Worm (Caenorhabditis elegans): ENCODE results near the gene mrps-5.
A peak's percentile ranks its signal among the peaks of the same experiment; 100 is the strongest.

Gene mrps-5

DNA sequence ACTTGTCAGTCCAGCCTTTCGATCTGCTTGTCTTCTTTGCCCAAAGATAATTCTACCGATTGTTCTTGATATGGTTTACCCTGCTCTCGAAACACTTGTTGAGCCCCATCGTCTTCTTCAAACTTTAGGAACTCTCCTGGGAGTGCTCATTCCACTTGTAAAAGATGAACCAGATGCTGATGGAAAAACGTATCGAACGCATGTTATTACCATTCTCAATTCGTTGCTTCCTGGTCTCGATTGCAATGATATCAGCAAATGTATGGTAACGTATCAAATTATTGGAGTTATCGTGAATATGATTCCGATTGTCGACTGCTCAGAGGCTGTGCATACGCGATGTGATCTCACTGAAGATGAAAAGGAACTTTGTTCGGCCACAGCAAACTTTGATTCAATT lies 38.5 kb downstream of the mrps-5 start:
- TF ChIP-seq athp-1 (tag; optimal IDR thresholded peaks at IDR 0.05): no peak

- TF ChIP-seq fkh-3 (tag; optimal IDR thresholded peaks at IDR 0.05) (no peak), him-1 (tag; optimal IDR thresholded peaks at IDR 0.05) (peak; percentile 29), K12H6.12 (tag; optimal IDR thresholded peaks at IDR 0.05) (no peak), B0261.1 (tag; optimal IDR thresholded peaks at IDR 0.05) (no peak), Y56A3A.18 (GFP tag; IDR thresholded peaks at IDR 0.05) (no peak)
Observed at ce11 chrV:12607113-12607512, 43.8 kb downstream of the mrps-5 start, which contains the start of gene erg-28. Gene erg-28, plus strand, starts transcription at chrV:12607413.

- TF ChIP-seq bed-1 (GFP tag; IDR thresholded peaks at IDR 0.05): no peak
- no peak for TF ChIP-seq let-607 (tag; optimal IDR thresholded peaks at IDR 0.05)
Observed at ce11 chrV:12608857-12609256, 45.6 kb downstream of the mrps-5 start, which contains the start of gene ZC116.5. Gene ZC116.5, minus strand, starts transcription at chrV:12608957.

DNA sequence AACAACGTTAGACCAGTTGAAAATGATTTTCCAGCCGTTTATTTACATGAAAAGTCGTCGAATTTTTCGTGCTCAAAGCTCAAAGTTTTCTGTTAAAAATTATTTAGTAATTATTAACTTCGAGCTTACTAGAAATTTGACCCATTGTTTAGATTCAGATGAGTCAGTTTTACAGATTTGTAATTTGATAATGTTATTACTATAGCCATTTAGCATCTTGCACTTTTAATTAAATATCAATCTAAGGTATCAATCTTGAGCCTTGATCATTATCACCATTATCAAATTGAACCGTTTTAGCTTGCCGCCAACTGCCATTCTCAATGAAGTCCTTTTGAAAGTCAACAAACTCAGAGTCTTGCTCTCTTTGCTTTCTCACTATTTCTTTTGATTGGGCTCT lies 46.2 kb downstream of the mrps-5 start, which contains the start of gene ZC116.1:
Gene ZC116.1, plus strand, starts transcription at position 301 of the 400 bp plus-strand sequence.
- TF ChIP-seq Y95B8A.8 (GFP tag; IDR thresholded peaks at IDR 0.05) (no peak), xnd-1 (tag; optimal IDR thresholded peaks at IDR 0.05) (no peak), F52B5.7 (tag; optimal IDR thresholded peaks at IDR 0.05) (no peak), cebp-2 (GFP tag; IDR thresholded peaks at IDR 0.05) (no peak), ztf-22 (GFP tag; optimal IDR thresholded peaks at IDR 0.05) (no peak), athp-1 (tag; optimal IDR thresholded peaks at IDR 0.05) (no peak), F57A8.1 (GFP tag; optimal IDR thresholded peaks at IDR 0.05) (no peak), Y79H2A.3 (GFP tag; conservative IDR thresholded peaks at IDR 0.05) (no peak), hrde-1 (tag; optimal IDR thresholded peaks at IDR 0.05; ENCODE audit: borderline replicate concordance) (no peak), ceh-58 (GFP tag; IDR thresholded peaks at IDR 0.05) (no peak), bed-2 (GFP tag; IDR thresholded peaks at IDR 0.05) (no peak), madf-10 (tag; optimal IDR thresholded peaks at IDR 0.05) (no peak), B0035.1 (tag; optimal IDR thresholded peaks at IDR 0.05) (no peak)

- TF ChIP-seq Y79H2A.3 (GFP tag; conservative IDR thresholded peaks at IDR 0.05): no peak
- no peak for TF ChIP-seq attf-5 (GFP tag; optimal IDR thresholded peaks at IDR 0.05)
- TF ChIP-seq ZK185.1 (tag; optimal IDR thresholded peaks at IDR 0.05; ENCODE audit: poor library complexity, severe bottlenecking): no peak
- no peak for TF ChIP-seq F57C9.4 (tag; optimal IDR thresholded peaks at IDR 0.05)
- TF ChIP-seq B0019.2 (GFP tag; conservative IDR thresholded peaks at IDR 0.05): no peak
- TF ChIP-seq K11D2.4 (GFP tag; IDR thresholded peaks at IDR 0.05): no peak
- no peak for TF ChIP-seq F23B12.7 (tag; optimal IDR thresholded peaks at IDR 0.05; ENCODE audit: insufficient read depth)
- TF ChIP-seq F55B11.4 (tag; optimal IDR thresholded peaks at IDR 0.05; ENCODE audit: borderline replicate concordance, insufficient read depth): no peak
- TF ChIP-seq lsl-1 (GFP tag; optimal IDR thresholded peaks at IDR 0.05): no peak
Observed at ce11 chrV:12611029-12611428, 47.7 kb downstream of the mrps-5 start, which contains the start of gene cubn-1. Gene cubn-1, plus strand, starts transcription at chrV:12611329.

DNA sequence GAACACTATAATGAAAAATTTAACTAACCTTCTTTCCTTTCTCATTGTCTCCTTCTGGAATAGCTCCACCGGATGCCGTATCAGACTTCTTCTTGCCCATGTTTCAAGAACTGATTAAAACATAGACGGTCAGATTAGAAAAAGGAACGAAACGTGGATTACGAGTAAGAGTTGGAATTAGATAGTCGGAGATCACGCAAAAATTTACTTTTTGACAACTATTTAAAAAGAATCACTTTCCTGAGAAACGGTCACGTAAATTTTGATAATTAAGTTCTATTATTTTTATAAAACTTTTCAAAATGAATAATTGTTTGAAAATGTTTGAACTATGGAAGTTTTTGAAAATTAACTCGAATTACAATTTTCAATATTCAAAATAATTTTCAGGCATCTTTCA lies 48.8 kb downstream of the mrps-5 start, which contains the start of gene cyc-2.2:
Gene cyc-2.2, minus strand, starts transcription at position 101 of the 400 bp plus-strand sequence.
- no peak for TF ChIP-seq D2030.7 (GFP tag; IDR thresholded peaks at IDR 0.05)
- TF ChIP-seq egrh-3 (GFP tag; IDR thresholded peaks at IDR 0.05): no peak
- no peak for TF ChIP-seq F57A8.1 (GFP tag; optimal IDR thresholded peaks at IDR 0.05)
- no peak for TF ChIP-seq zim-3 (tag; optimal IDR thresholded peaks at IDR 0.05)
- TF ChIP-seq lag-1 (GFP tag; IDR thresholded peaks at IDR 0.05): no peak
- TF ChIP-seq nhr-120 (GFP tag; IDR thresholded peaks at IDR 0.05): no peak
- no peak for TF ChIP-seq ztf-6 (GFP tag; IDR thresholded peaks at IDR 0.05)
- no peak for TF ChIP-seq F10E7.11 (tag; optimal IDR thresholded peaks at IDR 0.05)
- TF ChIP-seq B0261.1 (tag; optimal IDR thresholded peaks at IDR 0.05): no peak
- TF ChIP-seq egl-18 (GFP tag; IDR thresholded peaks at IDR 0.05): no peak
- TF ChIP-seq tbx-9 (tag; optimal IDR thresholded peaks at IDR 0.05; ENCODE audit: borderline replicate concordance): no peak
- TF ChIP-seq nhr-179 (tag; optimal IDR thresholded peaks at IDR 0.05): no peak
- no peak for TF ChIP-seq F49E8.2 (tag; optimal IDR thresholded peaks at IDR 0.05; ENCODE audit: insufficient read depth)
- no peak for TF ChIP-seq ztf-28 (GFP tag; IDR thresholded peaks at IDR 0.05)
- TF ChIP-seq ztf-3 (GFP tag; optimal IDR thresholded peaks at IDR 0.05): no peak
